Worm (Caenorhabditis elegans): Measurements from ENCODE around the gene tbck-1.

The tbck-1 gene

ce11 chrII:4851594-4852106 lies 23.3 kb downstream of the tbck-1 start, which contains the start of gene dnj-9 (continued):
- TF ChIP-seq unc-130 (GFP tag; optimal IDR thresholded peaks at IDR 0.05) (peak; percentile 52), nhr-41 (GFP tag; IDR thresholded peaks at IDR 0.05) (no peak), Y105C5A.15 (GFP tag; IDR thresholded peaks at IDR 0.05) (no peak), lin-15B (tag; optimal IDR thresholded peaks at IDR 0.05) (peak; percentile 50), lir-3 (tag; optimal IDR thresholded peaks at IDR 0.05) (peak; percentile 18), F37D6.2 (tag; optimal IDR thresholded peaks at IDR 0.05) (peak; percentile 89), gei-8 (GFP tag; optimal IDR thresholded peaks at IDR 0.05) (no peak), ceh-44 (GFP tag; IDR thresholded peaks at IDR 0.05) (0 out of 2 replicates have a peak, but pooled peaks have one; percentile 20), F10B5.3 (tag; optimal IDR thresholded peaks at IDR 0.05) (peak; percentile 93), T26A8.4 (GFP tag; IDR thresholded peaks at IDR 0.05) (peak; percentile 95), ZK337.2 (GFP tag; IDR thresholded peaks at IDR 0.05) (peak; percentile 56; the same call in 1 of the 2 replicates), mep-1 (tag; optimal IDR thresholded peaks at IDR 0.05) (peak; percentile 96), nhr-111 (GFP tag; optimal IDR thresholded peaks at IDR 0.05) (no peak), dmd-6 (GFP tag; IDR thresholded peaks at IDR 0.05) (peak; percentile 94), lin-38 (GFP tag; IDR thresholded peaks at IDR 0.05) (peak; percentile 92), ceh-62 (tag; optimal IDR thresholded peaks at IDR 0.05) (no peak), madf-9 (GFP tag; conservative IDR thresholded peaks at IDR 0.05) (peak; percentile 63), lin-1 (GFP tag; IDR thresholded peaks at IDR 0.05) (peak; percentile 89), arid-1 (GFP tag; conservative IDR thresholded peaks at IDR 0.05) (peak; percentile 83), daf-19 (GFP tag; conservative IDR thresholded peaks at IDR 0.05) (peak; percentile 45; the same call in 1 of the 2 replicates), zfp-2 (tag; optimal IDR thresholded peaks at IDR 0.05) (peak; percentile 65), skn-1 (tag; optimal IDR thresholded peaks at IDR 0.05) (no peak), saeg-2 (GFP tag; IDR thresholded peaks at IDR 0.05) (peak; percentile 91), ztf-11 (tag; optimal IDR thresholded peaks at IDR 0.05) (no peak), dpl-1 (GFP tag; optimal IDR thresholded peaks at IDR 0.05) (peak; percentile 100), nhr-11 (tag; optimal IDR thresholded peaks at IDR 0.05) (peak; percentile 84), aha-1 (tag) (peak; percentile 99), ceh-28 (tag; optimal IDR thresholded peaks at IDR 0.05) (no peak), hlh-11 (tag; optimal IDR thresholded peaks at IDR 0.05) (peak; percentile 92), hlh-30 (tag; optimal IDR thresholded peaks at IDR 0.05; ENCODE audit: insufficient read depth) (peak; percentile 88), ces-1 (GFP tag; optimal IDR thresholded peaks at IDR 0.05) (peak; percentile 52), Y48G9A.11 (GFP tag; IDR thresholded peaks at IDR 0.05) (peak; percentile 72), T20F7.1 (GFP tag; optimal IDR thresholded peaks at IDR 0.05) (peak; percentile 88), dve-1 (tag; optimal IDR thresholded peaks at IDR 0.05; ENCODE audit: insufficient read depth) (peak; percentile 98), F44E2.7 (GFP tag; IDR thresholded peaks at IDR 0.05) (no peak), F49E8.2 (tag; optimal IDR thresholded peaks at IDR 0.05; ENCODE audit: borderline replicate concordance) (peak; percentile 89), unc-39 (tag; optimal IDR thresholded peaks at IDR 0.05) (no peak), egl-43 (GFP tag; IDR thresholded peaks at IDR 0.05) (peak; percentile 77), ceh-20 (GFP tag; IDR thresholded peaks at IDR 0.05) (peak; percentile 90), ceh-82 (tag; optimal IDR thresholded peaks at IDR 0.05) (no peak), nhr-42 (GFP tag; IDR thresholded peaks at IDR 0.05) (peak; percentile 82), zfp-3 (GFP tag; conservative IDR thresholded peaks at IDR 0.05) (peak; percentile 94), zip-2 (tag; optimal IDR thresholded peaks at IDR 0.05) (peak; percentile 64), D1046.2 (GFP tag; IDR thresholded peaks at IDR 0.05) (no peak), mxl-3 (GFP tag; optimal IDR thresholded peaks at IDR 0.05) (peak; percentile 55), nhr-237 (tag; optimal IDR thresholded peaks at IDR 0.05) (no peak), zag-1 (tag; optimal IDR thresholded peaks at IDR 0.05) (peak; percentile 76), ceh-32 (tag; optimal IDR thresholded peaks at IDR 0.05; ENCODE audit: poor library complexity) (peak; percentile 62), R02D3.7 (tag; optimal IDR thresholded peaks at IDR 0.05) (no peak), duxl-1 (tag; optimal IDR thresholded peaks at IDR 0.05; ENCODE audit: poor library complexity) (peak; percentile 92), mdl-1 (tag; optimal IDR thresholded peaks at IDR 0.05) (peak in 1 of 2 experiments; percentile 51)

Data from whole organism, L4 larva.